Fruit fly (Drosophila melanogaster): ENCODE results near the gene Octalpha2R.
A peak's percentile ranks its signal among the peaks of the same experiment; 100 is the strongest.

Gene Octalpha2R

dm6 chr3R:18804278-18804903 lies 44.6 kb downstream of the Octalpha2R start:
- TF ChIP-seq CG9139 (GFP tag; optimal IDR thresholded peaks at IDR 0.05), result no peak
- TF ChIP-seq CG32006 (GFP tag; optimal IDR thresholded peaks at IDR 0.05), result peak; percentile 22
- no peak for TF ChIP-seq CG34406 (GFP tag; optimal IDR thresholded peaks at IDR 0.05)
- peak; percentile 42 for TF ChIP-seq CG6276 (GFP tag; optimal IDR thresholded peaks at IDR 0.05)
- peak; percentile 20 for TF ChIP-seq Hr4 (GFP tag; optimal IDR thresholded peaks at IDR 0.05)
- TF ChIP-seq eg (GFP tag; IDR thresholded peaks at IDR 0.05), result peak; percentile 45; the same call in 2 of the 3 replicates
- TF ChIP-seq Eip78C (GFP tag), result peak; percentile 22
- TF ChIP-seq CG8119 (GFP tag; IDR thresholded peaks at IDR 0.05), result peak; percentile 51
- TF ChIP-seq Eip75B (GFP tag; optimal IDR thresholded peaks at IDR 0.05), result no peak
- TF ChIP-seq CG15336 (GFP tag; IDR thresholded peaks at IDR 0.05), result peak; percentile 50
- TF ChIP-seq CG3919 (GFP tag; optimal IDR thresholded peaks at IDR 0.05), result peak; percentile 15
- no peak for TF ChIP-seq lz (GFP tag; optimal IDR thresholded peaks at IDR 0.05)

DNA sequence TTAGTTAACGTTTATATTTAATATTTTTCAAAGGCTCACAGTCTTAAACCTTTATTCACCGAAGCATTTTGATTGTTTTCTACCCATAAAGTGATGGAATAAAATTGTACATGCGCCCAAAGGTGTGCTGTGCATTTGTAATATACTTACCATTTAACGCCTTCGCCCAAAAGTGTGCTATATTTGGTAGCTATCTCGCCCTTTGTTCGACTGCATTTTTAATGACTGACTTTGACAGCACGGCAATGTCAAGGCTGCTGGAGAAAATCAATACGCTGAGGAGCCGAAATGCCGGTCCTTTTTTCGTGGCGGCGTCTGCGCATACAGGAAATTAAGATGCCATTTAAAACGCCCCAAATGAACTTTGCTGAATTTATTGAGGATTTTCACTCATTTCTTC lies 50.3 kb downstream of the Octalpha2R start:
- TF ChIP-seq achi (GFP tag; optimal IDR thresholded peaks at IDR 0.05), result peak; percentile 22
- TF ChIP-seq svp (GFP tag), result peak; percentile 3
- peak; percentile 5 for TF ChIP-seq CG3919 (GFP tag; optimal IDR thresholded peaks at IDR 0.05)
- TF ChIP-seq OdsH (GFP tag; optimal IDR thresholded peaks at IDR 0.05), result no peak
- TF ChIP-seq Eip78C (GFP tag), result peak; percentile 54
- TF ChIP-seq eg (GFP tag; IDR thresholded peaks at IDR 0.05), result no peak

DNA sequence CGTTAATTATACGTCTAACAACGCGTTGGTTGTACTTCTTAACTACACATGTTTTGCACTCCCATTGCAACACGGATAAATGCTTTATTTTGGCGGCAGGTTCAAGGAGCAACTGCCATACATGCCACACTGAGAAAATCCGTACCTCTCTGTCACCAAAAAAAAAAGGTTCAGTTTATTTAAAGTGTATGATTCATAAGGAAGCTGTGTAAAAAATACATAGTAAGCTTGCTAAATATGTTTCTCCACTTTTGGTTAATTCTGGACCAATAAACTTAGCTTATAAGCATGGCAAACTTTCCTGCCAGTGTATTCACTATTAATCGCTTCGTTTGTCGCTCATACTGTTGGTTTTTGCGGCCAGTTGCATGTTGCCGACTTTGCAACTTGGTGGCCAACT lies 52.8 kb downstream of the Octalpha2R start:
- TF ChIP-seq svp (GFP tag) (peak; percentile 58), Ets96B (tag; optimal IDR thresholded peaks at IDR 0.05) (peak; percentile 5), CG8632 (GFP tag; optimal IDR thresholded peaks at IDR 0.05) (peak; percentile 0), CG31627 (GFP tag; optimal IDR thresholded peaks at IDR 0.05) (peak; percentile 27), achi (GFP tag; optimal IDR thresholded peaks at IDR 0.05) (peak; percentile 42), lz (GFP tag; optimal IDR thresholded peaks at IDR 0.05) (peak; percentile 9), Hr38 (GFP tag; optimal IDR thresholded peaks at IDR 0.05) (no peak), CG3032 (tag; optimal IDR thresholded peaks at IDR 0.05) (no peak), fkh (GFP tag; optimal IDR thresholded peaks at IDR 0.05) (no peak), CG6808 (GFP tag; optimal IDR thresholded peaks at IDR 0.05) (no peak), cyc (GFP tag; optimal IDR thresholded peaks at IDR 0.05) (peak; percentile 26), CG6276 (GFP tag; optimal IDR thresholded peaks at IDR 0.05) (peak; percentile 62), CG6163 (GFP tag; IDR thresholded peaks at IDR 0.05) (peak; percentile 48; the same call in 2 of the 3 replicates), net (GFP tag; optimal IDR thresholded peaks at IDR 0.05) (peak; percentile 7), CG9139 (GFP tag; optimal IDR thresholded peaks at IDR 0.05) (no peak), CG4318 (GFP tag; optimal IDR thresholded peaks at IDR 0.05) (peak; percentile 21), Sox14 (GFP tag; optimal IDR thresholded peaks at IDR 0.05) (peak; percentile 6), CG10669 (GFP tag; optimal IDR thresholded peaks at IDR 0.05) (peak; percentile 12), CG3919 (GFP tag; optimal IDR thresholded peaks at IDR 0.05) (peak; percentile 55), Sox15 (GFP tag; optimal IDR thresholded peaks at IDR 0.05) (no peak), CG11762 (GFP tag; optimal IDR thresholded peaks at IDR 0.05; ENCODE audit: insufficient read depth) (no peak), topi (GFP tag; optimal IDR thresholded peaks at IDR 0.05) (no peak), Eip78C (GFP tag) (peak; percentile 79), salr (GFP tag; optimal IDR thresholded peaks at IDR 0.05) (peak in 1 of 2 experiments; percentile 41), Hr39 (GFP tag; optimal IDR thresholded peaks at IDR 0.05) (peak; percentile 56), vri (GFP tag; optimal IDR thresholded peaks at IDR 0.05) (no peak), CG8119 (GFP tag; IDR thresholded peaks at IDR 0.05) (peak; percentile 76), dac (GFP tag; optimal IDR thresholded peaks at IDR 0.05) (no peak), fd85E (GFP tag; optimal IDR thresholded peaks at IDR 0.05) (no peak), CG10631 (GFP tag; optimal IDR thresholded peaks at IDR 0.05) (peak; percentile 33), CG11294 (GFP tag; IDR thresholded peaks at IDR 0.05) (no peak), CG1621 (tag; optimal IDR thresholded peaks at IDR 0.05) (no peak), Ets21C (GFP tag; optimal IDR thresholded peaks at IDR 0.05) (no peak), dsx (GFP tag; optimal IDR thresholded peaks at IDR 0.05; ENCODE audit: poor library complexity, severe bottlenecking) (no peak), Met (GFP tag; optimal IDR thresholded peaks at IDR 0.05) (peak; percentile 56), esn (GFP tag; optimal IDR thresholded peaks at IDR 0.05) (peak; percentile 27), Eip75B (GFP tag; optimal IDR thresholded peaks at IDR 0.05) (peak; percentile 13), CG34406 (GFP tag; optimal IDR thresholded peaks at IDR 0.05) (peak; percentile 20), Sox102F (GFP tag; optimal IDR thresholded peaks at IDR 0.05) (peak; percentile 20), Hr4 (GFP tag; optimal IDR thresholded peaks at IDR 0.05) (peak; percentile 75), Smox (GFP tag; optimal IDR thresholded peaks at IDR 0.05) (no peak), acj6 (GFP tag; optimal IDR thresholded peaks at IDR 0.05) (peak; percentile 45)
